Worm (Caenorhabditis elegans): ENCODE results near the gene R08C7.5.

DNA sequence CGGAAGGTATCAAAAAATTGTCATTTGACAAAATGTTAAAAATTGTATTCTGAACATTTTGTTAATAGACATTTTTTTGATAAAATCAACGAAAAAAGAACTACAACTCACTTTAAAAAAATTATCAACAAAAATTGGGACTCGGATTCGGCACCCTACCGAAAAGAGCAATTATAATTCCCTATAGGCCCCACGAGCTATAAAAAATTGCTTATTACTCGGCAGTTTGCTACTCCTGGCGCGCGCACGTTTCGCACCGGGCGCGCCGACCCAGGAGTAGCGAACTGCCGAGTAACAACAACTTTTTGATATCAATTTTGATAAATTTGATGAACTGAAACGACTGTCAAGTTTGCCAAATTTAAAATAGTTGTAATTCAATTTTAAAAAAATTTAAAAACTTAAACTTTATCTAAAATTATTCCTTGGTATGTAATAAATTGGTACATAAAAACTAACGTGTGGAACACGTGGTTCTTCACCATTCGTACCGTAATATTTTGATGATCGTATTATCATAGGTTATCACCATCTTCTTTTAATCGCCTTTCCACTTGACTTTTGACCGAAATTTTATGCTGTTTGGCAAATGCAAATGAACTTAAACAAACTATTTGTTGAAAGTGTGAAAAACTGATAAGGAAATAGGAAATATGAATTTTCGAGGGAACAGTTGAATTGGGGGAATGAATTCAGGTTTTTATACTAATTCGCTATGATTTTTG lies 45.5 kb downstream of the R08C7.5 start:
- TF ChIP-seq pbrm-1 (GFP tag; IDR thresholded peaks at IDR 0.05) (no peak), dox-1 (GFP tag; IDR thresholded peaks at IDR 0.05) (no peak; the same call in 1 of the 2 replicates), lsl-1 (GFP tag; optimal IDR thresholded peaks at IDR 0.05) (no peak), hlh-12 (tag; optimal IDR thresholded peaks at IDR 0.05) (no peak), nfya-2 (GFP tag; IDR thresholded peaks at IDR 0.05) (no peak), snpc-4 (GFP tag; optimal IDR thresholded peaks at IDR 0.05) (no peak), snpc-4 (tag; optimal IDR thresholded peaks at IDR 0.05) (no peak)

All from whole organism, young adult.